Worm (Caenorhabditis elegans) whole organism, L4 larva: ENCODE data around the gene fzy-1.

Experiments
- R02D3.7 ChIP-seq: fragments of 150-350 bp; sonication (generic microtip); optimal IDR thresholded peaks from 3 replicates; lab custom pipeline; 2014; ENCODE audit warnings: missing biosample characterization, missing genetic modification characterization
- Y105C5A.15 ChIP-seq: fragments of 200-800 bp; sonication (Bioruptor generic); IDR thresholded peaks from 2 replicates; pipeline ENCODE4 v1.3.6; 2022; ENCODE audit warnings: missing genetic modification characterization, missing compliant biosample characterization
- Y5F2A.4 ChIP-seq: fragments of 200-800 bp; sonication (Bioruptor generic); optimal IDR thresholded peaks from 2 replicates; lab custom pipeline; 2018; ENCODE audit warnings: mild to moderate bottlenecking, missing genetic modification characterization, missing compliant biosample characterization
- aha-1 ChIP-seq: fragments of 150-350 bp; peaks from one replicate; lab custom pipeline; 2014; ENCODE audit warnings: missing biosample characterization, missing genetic modification characterization
- attf-4 ChIP-seq: sonication (generic microtip); optimal IDR thresholded peaks from 3 replicates; lab custom pipeline; 2017; ENCODE audit warnings: missing biosample characterization, missing genetic modification characterization
- ceh-32 ChIP-seq: sonication (generic microtip); optimal IDR thresholded peaks from 2 replicates; lab custom pipeline; 2016; ENCODE audit warnings: mild to moderate bottlenecking, missing genetic modification characterization, missing compliant biosample characterization; ENCODE audit not compliant: poor library complexity
- cey-2 ChIP-seq: sonication (generic microtip); optimal IDR thresholded peaks from 3 replicates; lab custom pipeline; 2017; ENCODE audit warnings: missing genetic modification characterization, mild to moderate bottlenecking, missing compliant biosample characterization, antibody characterized with exemption, borderline replicate concordance; ENCODE audit not compliant: insufficient read depth
- daf-12 ChIP-seq: fragments of 150-350 bp; optimal IDR thresholded peaks from 2 replicates; lab custom pipeline; 2014; ENCODE audit warnings: missing biosample characterization, missing genetic modification reagents, missing genetic modification characterization
- daf-16 ChIP-seq, 3 experiments: sonication (generic microtip); optimal IDR thresholded peaks; 2 replicates each; lab custom pipeline; 2016 to 2017; ENCODE audit warnings: missing genetic modification characterization in 3 of 3, missing genetic modification reagents in 3 of 3, mild to moderate bottlenecking in 2 of 3, missing compliant biosample characterization in 2 of 3, missing biosample characterization in 1 of 3, moderate library complexity in 1 of 3
- dpl-1 ChIP-seq: fragments of 150-350 bp; optimal IDR thresholded peaks from 2 replicates; lab custom pipeline; 2014; ENCODE audit warnings: missing biosample characterization, missing genetic modification reagents, missing genetic modification characterization
- egl-27 ChIP-seq: sonication (generic microtip); optimal IDR thresholded peaks from 3 replicates; lab custom pipeline; 2017; ENCODE audit warnings: missing biosample characterization, missing genetic modification reagents, missing genetic modification characterization
- egl-43 ChIP-seq: fragments of 200-800 bp; sonication (Bioruptor generic); IDR thresholded peaks from 2 replicates; pipeline ENCODE4 v1.3.6; 2022; ENCODE audit warnings: missing genetic modification reagents, missing genetic modification characterization, missing compliant biosample characterization
- hif-1 ChIP-seq, 2 experiments: sonication (generic microtip); optimal IDR thresholded peaks; 2 replicates each; lab custom pipeline; 2016 to 2017; ENCODE audit warnings: missing compliant biosample characterization in 2 of 2, missing genetic modification characterization in 2 of 2, missing genetic modification reagents in 2 of 2, missing genotype in 2 of 2, mild to moderate bottlenecking in 1 of 2
- jun-1 ChIP-seq: fragments of 150-350 bp; optimal IDR thresholded peaks from 2 replicates; lab custom pipeline; 2014; ENCODE audit warnings: missing biosample characterization, missing genetic modification reagents, missing genetic modification characterization
- madf-5 ChIP-seq, 2 experiments: fragments of 200-800 bp; sonication (Bioruptor generic); IDR thresholded peaks; 2 replicates each; pipeline ENCODE4 v1.3.6; 2022; ENCODE audit warnings: missing compliant biosample characterization in 2 of 2, missing genetic modification characterization in 2 of 2
- mdt-29 ChIP-seq: fragments of 200-800 bp; sonication (Bioruptor generic); IDR thresholded peaks from 2 replicates; pipeline ENCODE4 v1.3.6; 2022; ENCODE audit warnings: missing genetic modification reagents, missing genetic modification characterization, missing compliant biosample characterization
- mes-2 ChIP-seq: sonication (generic microtip); optimal IDR thresholded peaks from 2 replicates; lab custom pipeline; 2016; ENCODE audit warnings: missing genotype, mild to moderate bottlenecking, missing genetic modification characterization, missing compliant biosample characterization; ENCODE audit not compliant: poor library complexity, severe bottlenecking
- mxl-3 ChIP-seq: fragments of 200-800 bp; sonication (Bioruptor generic); optimal IDR thresholded peaks from 2 replicates; lab custom pipeline; 2018; ENCODE audit warnings: mild to moderate bottlenecking, missing genetic modification characterization, missing compliant biosample characterization
- nhr-102 ChIP-seq: sonication (generic microtip); optimal IDR thresholded peaks from 2 replicates; lab custom pipeline; 2016; ENCODE audit warnings: mild to moderate bottlenecking, missing genetic modification characterization, moderate library complexity, missing compliant biosample characterization
- nhr-28 ChIP-seq: fragments of 150-350 bp; optimal IDR thresholded peaks from 2 replicates; lab custom pipeline; 2014; ENCODE audit warnings: missing biosample characterization, missing genetic modification characterization
- nhr-42 ChIP-seq: fragments of 200-800 bp; sonication (Bioruptor generic); IDR thresholded peaks from 2 replicates; pipeline ENCODE4 v1.3.6; 2022; ENCODE audit warnings: missing genetic modification characterization, missing compliant biosample characterization
- nhr-48 ChIP-seq: sonication (generic microtip); optimal IDR thresholded peaks from 2 replicates; lab custom pipeline; 2016; ENCODE audit warnings: mild to moderate bottlenecking, missing genetic modification characterization, missing compliant biosample characterization
- pqm-1 ChIP-seq: sonication (generic microtip); optimal IDR thresholded peaks from 2 replicates; lab custom pipeline; 2017; ENCODE audit warnings: missing biosample characterization, missing genetic modification characterization
- saeg-2 ChIP-seq: fragments of 200-800 bp; sonication (Bioruptor generic); IDR thresholded peaks from 2 replicates; pipeline ENCODE4 v1.3.6; 2022; ENCODE audit warnings: missing genetic modification reagents, missing genetic modification characterization, missing compliant biosample characterization
- snpc-4 ChIP-seq: fragments of 150-350 bp; optimal IDR thresholded peaks from 2 replicates; lab custom pipeline; 2014; ENCODE audit warnings: missing biosample characterization, missing genetic modification characterization
- unc-130 ChIP-seq: sonication (generic microtip); optimal IDR thresholded peaks from 2 replicates; lab custom pipeline; 2016; ENCODE audit warnings: missing genetic modification reagents, missing genetic modification characterization, missing compliant biosample characterization
- zag-1 ChIP-seq: fragments of 150-350 bp; optimal IDR thresholded peaks from 2 replicates; lab custom pipeline; 2014; ENCODE audit warnings: missing biosample characterization, missing genetic modification characterization
- zip-11 ChIP-seq: fragments of 200-800 bp; sonication (Bioruptor generic); IDR thresholded peaks from 2 replicates; pipeline ENCODE4 v1.3.6; 2022; ENCODE audit warnings: missing genetic modification characterization, missing compliant biosample characterization
- zip-2 ChIP-seq: fragments of 150-350 bp; optimal IDR thresholded peaks from 2 replicates; lab custom pipeline; 2014; ENCODE audit warnings: missing biosample characterization, missing genetic modification characterization
- ztf-11 ChIP-seq: fragments of 150-350 bp; optimal IDR thresholded peaks from 2 replicates; lab custom pipeline; 2014; ENCODE audit warnings: missing biosample characterization, missing genetic modification characterization

fzy-1 gene

DNA sequence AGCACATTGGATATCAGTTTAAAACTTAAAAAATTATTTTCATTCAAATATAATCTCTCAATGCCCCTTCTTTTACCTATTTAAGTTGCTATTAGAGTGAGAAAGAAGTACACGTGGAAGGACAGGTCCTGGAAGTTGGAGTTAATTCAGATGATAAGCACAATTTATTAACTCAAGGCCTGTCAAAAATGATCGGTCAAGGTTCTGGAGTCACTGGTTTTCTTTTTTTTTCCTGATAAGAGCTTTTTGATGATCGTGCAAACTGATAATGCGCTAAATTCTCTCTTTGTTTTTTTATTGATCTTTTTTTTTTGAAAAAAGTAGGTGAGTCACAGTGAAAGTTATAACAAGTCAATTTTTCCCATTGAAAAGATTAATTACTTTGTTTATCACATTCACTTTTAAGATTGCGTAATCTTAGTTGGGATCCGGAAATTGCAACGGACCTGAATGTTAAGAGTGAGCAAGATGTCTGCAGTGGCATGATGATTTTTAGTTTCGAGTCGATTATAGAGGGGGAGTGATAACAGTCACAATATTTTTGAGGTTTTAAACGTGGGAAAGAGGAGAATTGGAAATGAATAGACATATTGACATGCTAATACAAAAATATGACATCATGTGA, 12.0 kb downstream of the fzy-1 start (continued):
- TF ChIP-seq nhr-28 (tag; lab: Kevin White, UChicago) (peak; percentile 76), jun-1 (no peak), mxl-3 (GFP tag; lab: Kevin White, UChicago) (peak; percentile 13), unc-130 (GFP tag; lab: Kevin White, UChicago) (no peak), zip-2 (tag; lab: Kevin White, UChicago) (no peak), daf-16 (GFP tag; optimal IDR thresholded peaks at IDR 0.05; lab: Kevin White, UChicago) (no peak), daf-16 (tag; optimal IDR thresholded peaks at IDR 0.05; lab: Kevin White, UChicago) (peak; percentile 44), ztf-11 (tag; lab: Kevin White, UChicago) (no peak), aha-1 (no peak)

DNA sequence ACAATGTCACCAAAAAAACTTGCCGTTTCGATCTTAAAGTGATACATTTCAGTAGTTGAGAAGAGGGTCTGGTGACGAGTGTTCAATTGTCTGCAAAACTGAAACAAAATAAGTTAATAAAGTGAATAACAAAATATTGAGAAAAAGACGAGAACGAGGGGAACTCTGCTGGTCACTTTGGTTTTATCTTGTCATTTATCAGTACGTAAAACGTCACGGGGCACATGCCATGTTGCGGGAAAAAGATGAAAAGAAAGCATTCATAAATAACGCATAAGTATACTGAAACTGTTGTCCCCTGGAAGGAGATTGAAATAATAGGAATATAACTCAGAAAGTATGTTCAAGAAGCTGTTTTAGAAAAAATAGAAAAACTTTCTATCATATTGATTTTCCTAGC, 14.3 kb downstream of the fzy-1 start, which contains the start of gene sahd-1:
Gene sahd-1, minus strand, starts transcription at position 100 of the 400 bp plus-strand sequence.
- peak; percentile 46 for TF ChIP-seq aha-1
- TF ChIP-seq pqm-1 (tag; lab: Kevin White, UChicago), result peak; percentile 40
- no peak for TF ChIP-seq nhr-28 (tag; lab: Kevin White, UChicago)

DNA sequence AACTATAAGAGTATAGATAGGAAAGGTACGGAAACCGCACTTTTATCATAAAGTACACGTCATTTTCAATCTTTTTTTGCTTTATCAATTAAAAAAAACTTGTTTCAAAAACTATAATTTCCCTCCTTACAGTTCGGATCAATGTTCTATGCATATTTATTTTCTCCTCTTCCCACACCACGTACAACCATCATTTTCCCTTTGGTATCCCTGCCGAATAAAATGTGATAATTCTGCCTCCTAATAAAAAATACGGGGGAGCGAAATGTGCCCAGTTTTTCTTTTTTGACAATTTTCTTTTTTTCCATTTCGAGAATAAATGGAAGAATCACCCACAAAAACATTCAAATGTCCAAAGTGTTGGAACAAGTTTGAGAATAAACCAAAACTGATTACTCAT, 15.0 kb downstream of the fzy-1 start, which contains the start of gene ZK177.3:
Gene ZK177.3, plus strand, starts transcription at position 301 of the 400 bp plus-strand sequence.
- TF ChIP-seq egl-27 (tag; lab: Kevin White, UChicago), result no peak
- TF ChIP-seq pqm-1 (tag; lab: Kevin White, UChicago), result peak; percentile 40
- no peak for TF ChIP-seq nhr-48 (tag; lab: Kevin White, UChicago)
- no peak for TF ChIP-seq Y5F2A.4 (GFP tag; lab: Kevin White, UChicago)
- TF ChIP-seq hif-1 (tag; optimal IDR thresholded peaks at IDR 0.05; lab: Kevin White, UChicago), result no peak
- no peak for TF ChIP-seq dpl-1 (GFP tag; lab: Kevin White, UChicago)

DNA sequence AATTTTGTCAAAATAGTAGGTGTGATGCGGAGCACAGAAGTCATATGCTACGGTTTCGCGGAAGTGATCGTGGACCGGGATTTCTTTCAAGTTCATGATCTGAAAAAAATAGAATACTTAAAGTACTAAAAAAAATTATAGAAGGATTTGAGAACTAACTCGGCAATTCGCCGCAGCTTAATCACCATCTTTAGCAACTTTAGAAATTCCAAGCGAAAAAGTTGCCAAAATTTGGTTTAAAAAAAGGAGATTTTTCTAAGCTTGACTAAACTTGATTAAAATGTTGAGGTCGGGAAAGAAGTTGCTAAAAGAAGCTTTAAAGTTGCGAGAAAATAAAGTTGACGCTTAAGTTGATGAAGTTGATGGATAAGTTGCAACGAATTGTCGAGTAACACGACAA, 17.1 kb downstream of the fzy-1 start, which contains the start of gene ZK177.9:
Gene ZK177.9, minus strand, starts transcription at position 101 of the 400 bp plus-strand sequence.
- no peak for TF ChIP-seq nhr-102 (tag; lab: Kevin White, UChicago)
- no peak for TF ChIP-seq R02D3.7
- TF ChIP-seq saeg-2 (GFP tag; lab: Robert Waterston, UW), result no peak
- TF ChIP-seq daf-12 (tag; lab: Kevin White, UChicago), result no peak
- no peak for TF ChIP-seq madf-5 (GFP tag; IDR thresholded peaks at IDR 0.05; lab: Robert Waterston, UW)
- no peak for TF ChIP-seq pqm-1 (tag; lab: Kevin White, UChicago)
- TF ChIP-seq nhr-42 (GFP tag; lab: Robert Waterston, UW), result no peak
- TF ChIP-seq egl-43 (GFP tag; lab: Robert Waterston, UW), result no peak

DNA sequence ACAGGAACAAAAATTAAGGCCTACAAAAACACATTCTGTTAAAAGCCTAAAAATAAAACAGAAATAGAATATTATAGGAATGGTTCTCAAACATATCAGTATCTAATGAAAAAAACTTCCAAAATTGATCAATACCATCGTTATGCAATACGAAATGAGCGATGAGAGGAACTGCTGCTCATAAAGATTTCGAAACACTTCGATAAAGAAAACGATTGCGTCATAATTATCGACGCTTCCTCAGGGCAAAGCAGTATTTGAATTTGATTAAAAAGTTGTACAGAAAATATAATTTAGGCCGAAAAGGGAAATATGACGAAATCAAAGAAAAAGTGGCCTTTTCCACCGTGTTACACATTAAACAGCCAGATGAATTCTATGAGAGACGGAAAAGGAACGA, 17.5 kb downstream of the fzy-1 start:
- no peak for TF ChIP-seq snpc-4 (tag; lab: Kevin White, UChicago)

DNA sequence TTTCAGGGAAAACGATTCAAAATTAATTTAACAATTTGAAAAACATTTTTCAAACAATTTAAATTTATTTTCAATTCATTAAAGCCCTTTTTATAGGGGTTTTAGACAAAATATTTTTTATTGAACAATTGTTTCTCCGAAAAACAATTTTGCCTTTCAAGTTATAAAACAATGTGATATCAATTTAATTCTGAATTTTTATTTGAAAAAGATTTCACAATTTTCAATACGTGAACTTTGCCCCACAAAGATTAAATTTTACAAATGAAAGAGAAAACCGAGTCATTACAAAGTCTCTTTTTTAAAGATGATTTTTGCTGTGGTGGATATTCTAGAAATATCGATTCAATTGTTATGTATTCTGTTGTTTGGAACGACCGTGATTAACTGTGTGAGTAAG, 18.3 kb downstream of the fzy-1 start, which contains the start of gene ZK177.2:
Gene ZK177.2, plus strand, starts transcription at position 301 of the 400 bp plus-strand sequence.
- TF ChIP-seq mdt-29 (GFP tag; lab: Robert Waterston, UW), result no peak
- TF ChIP-seq ceh-32 (tag; lab: Kevin White, UChicago), result no peak
- no peak for TF ChIP-seq attf-4 (tag; lab: Kevin White, UChicago)
- no peak for TF ChIP-seq cey-2 (tag; lab: Kevin White, UChicago)
- TF ChIP-seq zag-1 (tag; lab: Kevin White, UChicago), result no peak
- TF ChIP-seq, all 104 proteins: peak for 0

DNA sequence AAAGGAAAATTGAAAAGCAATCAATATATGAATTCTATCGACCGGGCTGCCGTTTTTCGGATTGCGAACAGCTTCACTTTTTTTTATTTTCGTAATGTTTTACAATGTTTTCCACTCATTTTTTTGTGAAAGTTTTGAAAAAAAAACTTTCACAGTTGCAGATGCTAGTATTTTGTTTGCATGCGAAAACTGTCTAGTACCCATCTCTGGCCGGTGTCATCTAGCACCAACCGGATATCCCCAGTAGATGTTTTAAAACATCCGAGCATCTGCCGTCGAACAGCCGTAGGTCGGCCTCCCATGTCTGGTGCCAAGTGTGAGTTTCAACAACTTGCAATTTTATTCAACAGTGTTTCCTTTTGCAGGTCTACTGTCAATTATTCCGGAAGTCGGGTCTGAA, 20.8 kb downstream of the fzy-1 start, which contains the start of gene ZK177.12:
Gene ZK177.12, plus strand, starts transcription at position 301 of the 400 bp plus-strand sequence.
- TF ChIP-seq Y105C5A.15 (GFP tag; lab: Robert Waterston, UW), result no peak
- TF ChIP-seq zip-11 (GFP tag; lab: Robert Waterston, UW), result no peak
- TF ChIP-seq mes-2 (tag; lab: Kevin White, UChicago), result no peak
- no peak for TF ChIP-seq zip-2 (tag; lab: Kevin White, UChicago)
- TF ChIP-seq dpl-1 (GFP tag; lab: Kevin White, UChicago), result no peak
